Fruit fly (Drosophila melanogaster) whole organism, prepupa: Measurements from ENCODE around the gene CG7631.
"Not testable (repeated sequence)": the region's sequence is repeated elsewhere in the genome, so short reads cannot be mapped to it uniquely, and the experiment has no call there.

Experiments
- CG10631 ChIP-seq: fragments of 200-800 bp; sonication (Bioruptor generic); optimal IDR thresholded peaks from 2 replicates; lab custom pipeline; 2016; ENCODE audit warnings: missing biosample characterization, missing genetic modification characterization
- CG11762 ChIP-seq: fragments of 200-800 bp; sonication (Bioruptor generic); optimal IDR thresholded peaks from 3 replicates; lab custom pipeline; 2016; ENCODE audit warnings: missing biosample characterization, missing genetic modification characterization; ENCODE audit not compliant: insufficient read depth
- CG16779 ChIP-seq: fragments of 200-800 bp; sonication (Bioruptor generic); optimal IDR thresholded peaks from 3 replicates; lab custom pipeline; 2017; ENCODE audit warnings: missing biosample characterization, mild to moderate bottlenecking, missing genetic modification characterization
- CG3032 ChIP-seq: fragments of 200-800 bp; optimal IDR thresholded peaks from 2 replicates; lab custom pipeline; 2019; ENCODE audit warnings: missing biosample characterization, mild to moderate bottlenecking, missing genetic modification characterization, moderate library complexity
- CG6276 ChIP-seq: fragments of 200-800 bp; sonication (Bioruptor generic); optimal IDR thresholded peaks from 2 replicates; lab custom pipeline; 2017; ENCODE audit warnings: missing biosample characterization, mild to moderate bottlenecking, missing genetic modification characterization
- CG6792 ChIP-seq: fragments of 200-800 bp; sonication (Bioruptor generic); optimal IDR thresholded peaks from 3 replicates; lab custom pipeline; 2016; ENCODE audit warnings: missing biosample characterization, missing genetic modification characterization
- CG6808 ChIP-seq: fragments of 200-800 bp; sonication (Bioruptor generic); optimal IDR thresholded peaks from 3 replicates; lab custom pipeline; 2017; ENCODE audit warnings: missing biosample characterization, missing genetic modification characterization, mild to moderate bottlenecking, moderate library complexity, missing genetic modification reagents
- CG8119 ChIP-seq: fragments of 200-800 bp; sonication (Bioruptor generic); IDR thresholded peaks from 3 replicates; pipeline ENCODE4 v1.3.6; 2022; ENCODE audit warnings: missing biosample characterization, missing genetic modification characterization
- CG8319 ChIP-seq: fragments of 200-800 bp; sonication (Bioruptor generic); optimal IDR thresholded peaks from 3 replicates; lab custom pipeline; 2016; ENCODE audit warnings: missing biosample characterization, missing genetic modification characterization
- CG8632 ChIP-seq: fragments of 200-800 bp; sonication (Bioruptor generic); optimal IDR thresholded peaks from 3 replicates; lab custom pipeline; 2016; ENCODE audit warnings: missing biosample characterization, missing genetic modification characterization
- Eip78C ChIP-seq: fragments of 200-800 bp; sonication (Bioruptor generic); peaks from one replicate; lab custom pipeline; 2016; ENCODE audit warnings: missing biosample characterization, missing genetic modification characterization
- Eip93F ChIP-seq: fragments of 200-800 bp; sonication (Bioruptor generic); optimal IDR thresholded peaks from 2 replicates; lab custom pipeline; 2016; ENCODE audit warnings: missing biosample characterization, mild to moderate bottlenecking, missing genetic modification characterization
- Ets21C ChIP-seq: fragments of 200-800 bp; sonication (Bioruptor generic); optimal IDR thresholded peaks from 3 replicates; lab custom pipeline; 2016; ENCODE audit warnings: missing biosample characterization, missing genetic modification characterization
- Ets96B ChIP-seq: fragments of 200-800 bp; optimal IDR thresholded peaks from 2 replicates; lab custom pipeline; 2019; ENCODE audit warnings: missing biosample characterization, mild to moderate bottlenecking, missing genetic modification characterization, moderate library complexity
- Hr38 ChIP-seq: sonication (Bioruptor generic); optimal IDR thresholded peaks from 2 replicates; lab custom pipeline; 2016; ENCODE audit warnings: missing biosample characterization, missing genetic modification characterization
- Sox102F ChIP-seq: fragments of 200-800 bp; sonication (Bioruptor generic); optimal IDR thresholded peaks from 2 replicates; lab custom pipeline; 2016; ENCODE audit warnings: missing biosample characterization, mild to moderate bottlenecking, missing genetic modification characterization
- achi ChIP-seq: fragments of 200-800 bp; sonication (Bioruptor generic); optimal IDR thresholded peaks from 3 replicates; lab custom pipeline; 2016; ENCODE audit warnings: missing biosample characterization, missing genetic modification characterization
- acj6 ChIP-seq: fragments of 200-800 bp; sonication (Bioruptor generic); optimal IDR thresholded peaks from 3 replicates; lab custom pipeline; 2016; ENCODE audit warnings: missing biosample characterization, missing genetic modification characterization
- cyc ChIP-seq: fragments of 200-800 bp; sonication (Bioruptor generic); optimal IDR thresholded peaks from 3 replicates; lab custom pipeline; 2016; ENCODE audit warnings: missing biosample characterization, missing genetic modification characterization
- eg ChIP-seq: fragments of 200-800 bp; sonication (Bioruptor generic); IDR thresholded peaks from 3 replicates; pipeline ENCODE4 v1.3.6; 2022; ENCODE audit warnings: missing biosample characterization, missing genetic modification characterization
- svp ChIP-seq: fragments of 200-800 bp; sonication (Bioruptor generic); peaks from one replicate; lab custom pipeline; 2016; ENCODE audit warnings: missing biosample characterization, missing genetic modification characterization
- topi ChIP-seq: fragments of 200-800 bp; sonication (Bioruptor generic); optimal IDR thresholded peaks from 3 replicates; lab custom pipeline; 2016; ENCODE audit warnings: missing biosample characterization, missing genetic modification characterization
- vri ChIP-seq: fragments of 200-800 bp; sonication (Bioruptor generic); optimal IDR thresholded peaks from 3 replicates; lab custom pipeline; 2016; ENCODE audit warnings: missing biosample characterization, mild to moderate bottlenecking, missing genetic modification characterization

CG7631 gene

DNA sequence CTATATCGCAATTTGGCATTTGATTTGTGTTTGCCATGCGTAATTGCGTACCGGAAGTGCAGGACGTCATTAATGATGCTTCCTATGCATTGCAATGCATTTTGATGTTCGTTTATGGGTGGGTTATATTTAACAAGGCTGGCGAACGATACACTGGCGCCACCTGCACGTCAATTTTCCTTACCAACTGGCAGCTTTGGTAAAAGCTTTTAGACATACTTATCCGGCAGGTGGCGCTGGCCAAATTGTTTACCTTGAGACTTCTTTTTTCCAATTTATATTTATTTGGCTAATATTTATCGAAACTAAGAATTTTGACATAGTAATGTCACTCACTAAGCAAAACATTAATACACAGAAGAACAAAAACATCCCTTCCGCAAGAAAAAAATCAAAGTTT lies 15.3 kb downstream of the CG7631 start (continued):
- TF ChIP-seq Eip93F (no peak), CG16779 (no peak), CG8632 (GFP tag; lab: Kevin White, UChicago) (no peak), Hr38 (GFP tag; lab: Kevin White, UChicago) (no peak), acj6 (GFP tag; lab: Kevin White, UChicago) (no peak), CG6276 (no peak), Eip78C (GFP tag; lab: Kevin White, UChicago) (no peak), svp (GFP tag; lab: Kevin White, UChicago) (peak; percentile 34), CG10631 (GFP tag; lab: Kevin White, UChicago) (no peak), topi (GFP tag; lab: Kevin White, UChicago) (no peak), Sox102F (no peak), CG6792 (GFP tag; lab: Kevin White, UChicago) (no peak), CG11762 (GFP tag; lab: Kevin White, UChicago) (no peak), Ets96B (tag; lab: Kevin White, UChicago) (no peak), achi (GFP tag; lab: Kevin White, UChicago) (peak; percentile 0), CG3032 (tag; lab: Kevin White, UChicago) (no peak)

dm6 chr2L:15659374-15659773 lies 30.9 kb downstream of the CG7631 start, which contains the start of gene CG44141:
Gene CG44141 (minus strand): TSS chr2L:15659474.
- TF ChIP-seq Hr38 (GFP tag; lab: Kevin White, UChicago); vri; Sox102F: not testable (repeated sequence)

DNA sequence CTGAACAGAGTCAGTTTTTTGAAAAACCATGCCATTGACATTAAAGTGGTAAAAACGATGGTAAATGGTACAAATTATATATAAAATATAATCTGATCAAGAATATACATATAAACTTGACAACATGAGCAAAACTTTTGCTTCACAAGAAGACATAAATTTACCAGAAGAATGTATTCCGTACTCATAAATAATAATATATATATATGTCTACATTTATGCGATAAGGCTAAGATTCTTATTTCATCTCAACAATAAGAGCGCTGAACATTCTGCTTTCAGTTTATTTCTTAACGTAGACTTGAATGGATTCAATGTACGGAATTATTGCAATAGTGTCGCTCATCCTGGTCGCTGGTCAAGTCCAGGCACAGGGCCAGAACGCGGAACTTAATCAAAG lies 32.3 kb downstream of the CG7631 start, which contains the start of gene CG18477:
TSS of gene CG18477 (plus strand) at position 301 of the 400 bp plus-strand sequence.
- TF ChIP-seq CG6808, svp, cyc (GFP tag; lab: Kevin White, UChicago): not testable (repeated sequence)

- TF ChIP-seq eg (GFP tag; lab: Robert Waterston, UW); CG8319 (GFP tag; lab: Kevin White, UChicago); CG6808 (GFP tag; lab: Kevin White, UChicago): not testable (repeated sequence)
- TF ChIP-seq, all 60 proteins: peak for 0; not testable (repeated sequence) for 60
These were observed 41.4 kb downstream of the CG7631 start, which contains the start of gene CG18478 for dm6 chr2L:15669874-15670273. Gene CG18478 (plus strand): TSS chr2L:15670174.

DNA sequence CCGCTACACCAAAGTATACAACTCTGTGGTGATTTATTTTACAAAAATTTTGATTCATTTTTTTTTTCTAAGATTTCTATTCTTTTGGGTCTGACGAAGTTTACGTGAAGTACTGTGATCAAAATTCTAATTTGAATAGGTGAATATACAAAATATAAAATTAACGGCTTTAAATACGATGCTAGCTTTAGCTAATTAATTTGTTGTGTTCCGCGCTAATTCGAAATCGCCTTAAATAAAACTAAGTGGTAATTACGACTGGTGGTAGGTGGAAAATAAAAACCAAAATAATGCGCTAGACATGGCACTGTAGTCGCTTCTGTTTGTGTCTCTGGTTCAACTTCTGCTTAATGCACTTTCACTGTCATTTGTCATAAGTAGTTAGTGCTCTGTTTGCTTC lies 47.5 kb downstream of the CG7631 start, which contains the start of gene CG43923:
TSS of gene CG43923 (minus strand) at position 101 of the 400 bp plus-strand sequence.
- TF ChIP-seq CG8119; Ets96B (tag; lab: Kevin White, UChicago); Ets21C (GFP tag; lab: Kevin White, UChicago): not testable (repeated sequence)
